Fruit fly (Drosophila melanogaster): ENCODE results near the gene wol.

wol gene

dm6 chr2L:8284913-8285619 is 17.7 kb downstream of the wol start (continued):
- TF ChIP-seq D19B (GFP tag; optimal IDR thresholded peaks at IDR 0.05) (no peak), zf30C (GFP tag; optimal IDR thresholded peaks at IDR 0.05) (no peak), gem (tag; optimal IDR thresholded peaks at IDR 0.05) (peak; percentile 59), Ada2b (GFP tag; IDR thresholded peaks at IDR 0.05) (0 out of 2 replicates have a peak, but pooled peaks have one; percentile 16), slbo (GFP tag; IDR thresholded peaks at IDR 0.05) (no peak), nmo (GFP tag; optimal IDR thresholded peaks at IDR 0.05) (peak; percentile 33), CG11504 (tag; optimal IDR thresholded peaks at IDR 0.05) (peak; percentile 60), PHDP (tag; optimal IDR thresholded peaks at IDR 0.05) (peak; percentile 12), kni (GFP tag; optimal IDR thresholded peaks at IDR 0.05) (peak; percentile 40), CG12659 (GFP tag; optimal IDR thresholded peaks at IDR 0.05) (peak; percentile 8), row (GFP tag; IDR thresholded peaks at IDR 0.05) (0 out of 3 replicates have a peak, but pooled peaks have one; percentile 14), CG3407 (GFP tag; optimal IDR thresholded peaks at IDR 0.05) (peak; percentile 17), fd96Cb (tag; optimal IDR thresholded peaks at IDR 0.05) (peak; percentile 31), ATbp (GFP tag; optimal IDR thresholded peaks at IDR 0.05) (peak; percentile 80), sqz (GFP tag; optimal IDR thresholded peaks at IDR 0.05) (peak; percentile 76), CG2678 (tag; optimal IDR thresholded peaks at IDR 0.05) (peak; percentile 19), az2 (GFP tag; optimal IDR thresholded peaks at IDR 0.05) (peak; percentile 6), Ssrp (tag; optimal IDR thresholded peaks at IDR 0.05) (peak; percentile 29), BEAF-32 (GFP tag; optimal IDR thresholded peaks at IDR 0.05) (no peak), Vsx1 (GFP tag; optimal IDR thresholded peaks at IDR 0.05) (peak; percentile 9), chm (GFP tag; IDR thresholded peaks at IDR 0.05) (peak; percentile 26; the same call in 1 of the 2 replicates)

- TF ChIP-seq CG10959 (GFP tag; IDR thresholded peaks at IDR 0.05) (no peak), en (GFP tag; optimal IDR thresholded peaks at IDR 0.05) (no peak), CG4328 (GFP tag; optimal IDR thresholded peaks at IDR 0.05) (no peak), insv (GFP tag; optimal IDR thresholded peaks at IDR 0.05) (peak in 1 of 2 experiments; percentile 50), gcm (GFP tag; optimal IDR thresholded peaks at IDR 0.05) (peak; percentile 69), CG6765 (GFP tag; optimal IDR thresholded peaks at IDR 0.05) (no peak), sens-2 (GFP tag; IDR thresholded peaks at IDR 0.05) (0 out of 2 replicates have a peak, but pooled peaks have one; percentile 25), CG14860 (GFP tag; IDR thresholded peaks at IDR 0.05; ENCODE audit: partially characterized antibody) (no peak), CG2116 (GFP tag; optimal IDR thresholded peaks at IDR 0.05) (no peak), Opbp (GFP tag; IDR thresholded peaks at IDR 0.05; ENCODE audit: partially characterized antibody) (no peak), Awh (GFP tag; IDR thresholded peaks at IDR 0.05) (no peak), lbe (GFP tag; optimal IDR thresholded peaks at IDR 0.05) (no peak), E2f2 (GFP tag; IDR thresholded peaks at IDR 0.05) (no peak), CG15479 (GFP tag; optimal IDR thresholded peaks at IDR 0.05) (peak; percentile 74), stc (GFP tag; IDR thresholded peaks at IDR 0.05) (no peak), grn (GFP tag; optimal IDR thresholded peaks at IDR 0.05) (peak; percentile 89), pho (GFP tag; optimal IDR thresholded peaks at IDR 0.05) (no peak), sqz (GFP tag; optimal IDR thresholded peaks at IDR 0.05) (no peak), Jarid2 (GFP tag; optimal IDR thresholded peaks at IDR 0.05) (no peak), CG33557 (GFP tag; optimal IDR thresholded peaks at IDR 0.05) (no peak), twi (tag; optimal IDR thresholded peaks at IDR 0.05) (peak; percentile 85), hbn (GFP tag; IDR thresholded peaks at IDR 0.05; ENCODE audit: partially characterized antibody) (no peak), tx (GFP tag; optimal IDR thresholded peaks at IDR 0.05) (no peak), ac (GFP tag; optimal IDR thresholded peaks at IDR 0.05) (peak; percentile 67), abd-A (tag; optimal IDR thresholded peaks at IDR 0.05) (peak; percentile 8), CG1647 (GFP tag; optimal IDR thresholded peaks at IDR 0.05) (no peak), hkb (optimal IDR thresholded peaks at IDR 0.05) (no peak), hkb (GFP tag; IDR thresholded peaks at IDR 0.05) (no peak), Ets97D (GFP tag; optimal IDR thresholded peaks at IDR 0.05) (no peak)
Observed at dm6 chr2L:8281872-8282271, 20.9 kb downstream of the wol start.
